Fruit fly (Drosophila melanogaster): ENCODE results near the gene CG13786.

CG13786 gene

DNA sequence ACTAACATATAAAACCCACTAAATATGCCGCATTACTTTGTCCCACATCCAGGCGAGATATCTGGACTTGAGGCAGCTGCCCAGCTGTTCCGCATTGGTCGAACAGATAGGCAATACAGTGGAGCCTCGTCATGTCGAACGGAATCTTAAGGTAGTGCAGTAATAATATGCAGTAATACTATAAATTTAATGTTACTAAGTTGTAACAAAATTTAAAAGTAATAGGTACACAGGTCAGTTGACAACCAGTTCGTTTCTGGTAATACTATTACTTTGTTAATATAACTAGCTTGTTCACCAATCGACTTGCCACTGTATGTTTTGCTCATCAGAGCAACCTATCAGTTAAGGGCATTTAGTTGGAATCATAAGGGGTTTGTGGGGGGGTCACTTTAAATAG, 42.2 kb upstream of the CG13786 start (continued):
- TF ChIP-seq HmgZ (tag; optimal IDR thresholded peaks at IDR 0.05): no peak
- peak; percentile 55 for TF ChIP-seq dmrt99B (tag; optimal IDR thresholded peaks at IDR 0.05)
- TF ChIP-seq ash1 (GFP tag; optimal IDR thresholded peaks at IDR 0.05): no peak
- TF ChIP-seq CG1529 (GFP tag; optimal IDR thresholded peaks at IDR 0.05): no peak
- no peak for TF ChIP-seq nau (GFP tag; optimal IDR thresholded peaks at IDR 0.05)
- TF ChIP-seq wor (GFP tag; IDR thresholded peaks at IDR 0.05): no peak
- TF ChIP-seq CG1832 (GFP tag; optimal IDR thresholded peaks at IDR 0.05): no peak
- no peak for TF ChIP-seq CG42726 (GFP tag; IDR thresholded peaks at IDR 0.05; ENCODE audit: partially characterized antibody)
- TF ChIP-seq CG8281 (tag; optimal IDR thresholded peaks at IDR 0.05): no peak
- no peak for TF ChIP-seq CG12744 (GFP tag; optimal IDR thresholded peaks at IDR 0.05)
- TF ChIP-seq Ets97D (GFP tag; optimal IDR thresholded peaks at IDR 0.05): no peak
- no peak for TF ChIP-seq CG11723 (GFP tag; optimal IDR thresholded peaks at IDR 0.05)
- no peak for TF ChIP-seq CG12299 (tag; optimal IDR thresholded peaks at IDR 0.05)
- TF ChIP-seq hth (optimal IDR thresholded peaks at IDR 0.05): no peak
- TF ChIP-seq CG12769 (tag; optimal IDR thresholded peaks at IDR 0.05): peak; percentile 42
- no peak for TF ChIP-seq ATbp (GFP tag; optimal IDR thresholded peaks at IDR 0.05)
- TF ChIP-seq CG8290 (GFP tag; optimal IDR thresholded peaks at IDR 0.05): no peak
- no peak for TF ChIP-seq CG8290 (tag; optimal IDR thresholded peaks at IDR 0.05)
- TF ChIP-seq YL-1 (GFP tag; optimal IDR thresholded peaks at IDR 0.05): no peak
- TF ChIP-seq cg (GFP tag; optimal IDR thresholded peaks at IDR 0.05): no peak
- TF ChIP-seq gfzf (GFP tag; optimal IDR thresholded peaks at IDR 0.05): no peak
- TF ChIP-seq Doc3 (GFP tag; IDR thresholded peaks at IDR 0.05; ENCODE audit: partially characterized antibody): no peak
- TF ChIP-seq sug (tag; optimal IDR thresholded peaks at IDR 0.05): no peak
- TF ChIP-seq pita (GFP tag; optimal IDR thresholded peaks at IDR 0.05): no peak
- no peak for TF ChIP-seq wdn (GFP tag; IDR thresholded peaks at IDR 0.05)
- TF ChIP-seq CG14014 (GFP tag; IDR thresholded peaks at IDR 0.05): no peak
- no peak for TF ChIP-seq ro (GFP tag; IDR thresholded peaks at IDR 0.05)
- TF ChIP-seq CG4820 (GFP tag; optimal IDR thresholded peaks at IDR 0.05): no peak
- no peak for TF ChIP-seq Awh (GFP tag; IDR thresholded peaks at IDR 0.05)
- TF ChIP-seq en (GFP tag; optimal IDR thresholded peaks at IDR 0.05): no peak
- TF ChIP-seq knrl (GFP tag; IDR thresholded peaks at IDR 0.05; ENCODE audit: partially characterized antibody): no peak
- no peak for TF ChIP-seq MTF-1 (GFP tag; optimal IDR thresholded peaks at IDR 0.05; ENCODE audit: borderline replicate concordance)
- peak; percentile 36 for TF ChIP-seq CG1233 (GFP tag; optimal IDR thresholded peaks at IDR 0.05)
- TF ChIP-seq CG13894 (tag; optimal IDR thresholded peaks at IDR 0.05): no peak
- no peak for TF ChIP-seq CG7372 (GFP tag; IDR thresholded peaks at IDR 0.05)
- TF ChIP-seq E2f2 (GFP tag; IDR thresholded peaks at IDR 0.05): no peak
- no peak for TF ChIP-seq abd-A (tag; optimal IDR thresholded peaks at IDR 0.05)
- TF ChIP-seq HmgD (GFP tag; optimal IDR thresholded peaks at IDR 0.05): no peak
- no peak for TF ChIP-seq Sox102F (GFP tag; optimal IDR thresholded peaks at IDR 0.05)
- no peak for TF ChIP-seq bigmax (GFP tag; optimal IDR thresholded peaks at IDR 0.05)
- no peak for TF ChIP-seq Doc2 (GFP tag; IDR thresholded peaks at IDR 0.05)
- TF ChIP-seq oc (tag; optimal IDR thresholded peaks at IDR 0.05): no peak
- no peak for TF ChIP-seq ems (GFP tag; optimal IDR thresholded peaks at IDR 0.05)
- peak; percentile 31 for TF ChIP-seq CG17385 (GFP tag; optimal IDR thresholded peaks at IDR 0.05)
- no peak for TF ChIP-seq sisA (GFP tag; IDR thresholded peaks at IDR 0.05)
- peak; percentile 2 for TF ChIP-seq Six4 (GFP tag; optimal IDR thresholded peaks at IDR 0.05)
- no peak for TF ChIP-seq D19B (GFP tag; optimal IDR thresholded peaks at IDR 0.05)
- peak; percentile 9; the same call in 1 of the 2 replicates for TF ChIP-seq dan (GFP tag; IDR thresholded peaks at IDR 0.05)
- no peak for TF ChIP-seq luna (GFP tag; optimal IDR thresholded peaks at IDR 0.05)
- TF ChIP-seq CG3838 (GFP tag; optimal IDR thresholded peaks at IDR 0.05): no peak
- TF ChIP-seq Med (GFP tag): peak; percentile 29
- no peak for TF ChIP-seq nerfin-2 (GFP tag; IDR thresholded peaks at IDR 0.05; ENCODE audit: partially characterized antibody)
